Fruit fly (Drosophila melanogaster): ENCODE results near the gene CG32687.

CG32687 gene

dm6 chrX:10432712-10433111 lies 54.3 kb downstream of the CG32687 start, which contains the start of gene CG12640:
CG12640 (minus strand) TSS chrX:10432812.
- TF ChIP-seq CG17806 (tag; optimal IDR thresholded peaks at IDR 0.05) (no peak), CG12605 (GFP tag; IDR thresholded peaks at IDR 0.05) (no peak), D1 (tag; optimal IDR thresholded peaks at IDR 0.05) (no peak), CG14655 (GFP tag; optimal IDR thresholded peaks at IDR 0.05) (no peak), CG32121 (GFP tag; IDR thresholded peaks at IDR 0.05) (no peak), CG34367 (tag; optimal IDR thresholded peaks at IDR 0.05) (no peak), CG13204 (GFP tag; optimal IDR thresholded peaks at IDR 0.05) (no peak)

Data from whole organism, pupa.